Fruit fly (Drosophila melanogaster) whole organism, embryonic: Measurements from ENCODE around the gene GstD8.

Experiments
- Awh ChIP-seq: fragments of 200-800 bp; sonication (Bioruptor generic); IDR thresholded peaks from 2 replicates; pipeline ENCODE4, ENCODE4 v1.3.6; 2022; ENCODE audit warnings: missing biosample characterization, missing genetic modification characterization
- CG10147 ChIP-seq: fragments of 200-800 bp; sonication (Bioruptor generic); optimal IDR thresholded peaks from 2 replicates; lab custom pipeline; 2019; ENCODE audit warnings: missing biosample characterization, mild to moderate bottlenecking, missing genetic modification characterization, moderate library complexity
- CG10366 ChIP-seq: fragments of 200-800 bp; sonication (Bioruptor generic); IDR thresholded peaks from 2 replicates; pipeline ENCODE4 v1.3.6; 2022; ENCODE audit warnings: missing biosample characterization, missing genetic modification characterization
- CG12299 ChIP-seq: fragments of 200-800 bp; sonication (Bioruptor generic); optimal IDR thresholded peaks from 2 replicates; lab custom pipeline; 2018; ENCODE audit warnings: missing biosample characterization, mild to moderate bottlenecking, missing genetic modification characterization
- CG1233 ChIP-seq: fragments of 200-800 bp; sonication (Bioruptor generic); optimal IDR thresholded peaks from 4 replicates; lab custom pipeline; 2018; ENCODE audit warnings: missing biosample characterization, mild to moderate bottlenecking, missing genetic modification characterization
- CG12744 ChIP-seq: fragments of 200-800 bp; sonication (Bioruptor generic); optimal IDR thresholded peaks from 2 replicates; lab custom pipeline; 2016; ENCODE audit warnings: missing biosample characterization, missing genetic modification characterization
- CG14014 ChIP-seq: fragments of 200-800 bp; sonication (Bioruptor generic); IDR thresholded peaks from 2 replicates; pipeline ENCODE4 v1.3.6; 2022; ENCODE audit warnings: missing biosample characterization, missing genetic modification characterization
- CG15073 ChIP-seq: fragments of 200-800 bp; sonication (Bioruptor generic); optimal IDR thresholded peaks from 2 replicates; lab custom pipeline; 2016; ENCODE audit warnings: missing biosample characterization, missing genetic modification characterization
- CG16863 ChIP-seq: fragments of 200-800 bp; sonication (Bioruptor generic); optimal IDR thresholded peaks from 3 replicates; lab custom pipeline; 2016; ENCODE audit warnings: missing biosample characterization, missing genetic modification characterization
- CG17361 ChIP-seq: fragments of 200-800 bp; sonication (Bioruptor generic); IDR thresholded peaks from 3 replicates; pipeline ENCODE4 v1.3.6; 2022; ENCODE audit warnings: missing biosample characterization, missing genetic modification characterization
- CG17612 ChIP-seq: fragments of 200-800 bp; sonication (Bioruptor generic); IDR thresholded peaks from 2 replicates; pipeline ENCODE4 v1.3.6; 2022; ENCODE audit warnings: missing biosample characterization, missing genetic modification characterization
- CG18262 ChIP-seq: fragments of 200-800 bp; optimal IDR thresholded peaks from 3 replicates; lab custom pipeline; 2019; ENCODE audit warnings: missing biosample characterization, mild to moderate bottlenecking, missing genetic modification characterization, moderate library complexity
- CG2875 ChIP-seq: fragments of 200-800 bp; sonication (Bioruptor generic); optimal IDR thresholded peaks from 2 replicates; lab custom pipeline; 2017; ENCODE audit warnings: missing biosample characterization, mild to moderate bottlenecking, missing genetic modification characterization, missing genetic modification reagents
- CG31365 ChIP-seq: fragments of 200-800 bp; sonication (Bioruptor generic); optimal IDR thresholded peaks from 2 replicates; lab custom pipeline; 2018; ENCODE audit warnings: missing biosample characterization, mild to moderate bottlenecking, missing genetic modification characterization
- CG32532 ChIP-seq: fragments of 200-800 bp; sonication (Bioruptor generic); IDR thresholded peaks from 2 replicates; pipeline ENCODE4 v1.3.6; 2022; ENCODE audit warnings: missing biosample characterization, missing genetic modification characterization
- CG3407 ChIP-seq: fragments of 200-800 bp; sonication (Bioruptor generic); optimal IDR thresholded peaks from 2 replicates; lab custom pipeline; 2018; ENCODE audit warnings: missing biosample characterization, mild to moderate bottlenecking, missing genetic modification characterization
- CG3847 ChIP-seq: fragments of 200-800 bp; sonication (Bioruptor generic); IDR thresholded peaks from 2 replicates; pipeline ENCODE4 v1.3.6; 2022; ENCODE audit warnings: missing biosample characterization, missing genetic modification characterization
- CG4424 ChIP-seq: fragments of 200-800 bp; sonication (Bioruptor generic); optimal IDR thresholded peaks from 3 replicates; lab custom pipeline; 2016; ENCODE audit warnings: missing biosample characterization, missing genetic modification characterization
- CG6254 ChIP-seq: fragments of 200-800 bp; sonication (Bioruptor generic); optimal IDR thresholded peaks from 3 replicates; lab custom pipeline; 2017; ENCODE audit warnings: mild to moderate bottlenecking, missing biosample characterization, missing genetic modification reagents, missing genetic modification characterization
- CG8281 ChIP-seq: fragments of 200-800 bp; sonication (Bioruptor generic); optimal IDR thresholded peaks from 2 replicates; lab custom pipeline; 2018; ENCODE audit warnings: missing biosample characterization, mild to moderate bottlenecking, missing genetic modification characterization, moderate library complexity
- CHES-1-like ChIP-seq: fragments of 200-800 bp; sonication (Bioruptor generic); optimal IDR thresholded peaks from 2 replicates; lab custom pipeline; 2016; ENCODE audit warnings: missing biosample characterization, missing genetic modification characterization
- CrebB ChIP-seq: fragments of 200-800 bp; sonication (Bioruptor generic); optimal IDR thresholded peaks from 3 replicates; lab custom pipeline; 2018; ENCODE audit warnings: missing biosample characterization, mild to moderate bottlenecking, missing genetic modification characterization
- Doc3 ChIP-seq: fragments of 200-800 bp; sonication (Bioruptor generic); IDR thresholded peaks from 3 replicates; pipeline ENCODE4 v1.3.6; 2022; ENCODE audit warnings: missing biosample characterization, missing genetic modification characterization; ENCODE audit not compliant: partially characterized antibody
- Dref ChIP-seq: fragments of 200-800 bp; sonication (Bioruptor generic); IDR thresholded peaks from 2 replicates; pipeline ENCODE4 v1.3.6; 2022; ENCODE audit warnings: missing biosample characterization, missing genetic modification characterization
- Eip74EF ChIP-seq, 2 experiments: fragments of 200-800 bp in 1 of 2; fragments of >200 bp in 1 of 2; sonication (Bioruptor generic) in 1 of 2; optimal IDR thresholded peaks; 2 replicates each; lab custom pipeline; 2017 to 2019; ENCODE audit warnings: missing biosample characterization in 2 of 2, missing genetic modification characterization in 2 of 2, mild to moderate bottlenecking in 1 of 2, moderate library complexity in 1 of 2
- HmgD ChIP-seq: fragments of 200-800 bp; sonication (Bioruptor generic); optimal IDR thresholded peaks from 3 replicates; lab custom pipeline; 2016; ENCODE audit warnings: missing biosample characterization, missing genetic modification characterization
- Hr3 ChIP-seq: fragments of 200-800 bp; sonication (Bioruptor generic); optimal IDR thresholded peaks from 3 replicates; lab custom pipeline; 2016; ENCODE audit warnings: missing biosample characterization, missing genetic modification characterization
- Kr ChIP-seq: fragments of 200-800 bp; sonication (Bioruptor generic); optimal IDR thresholded peaks from 2 replicates; lab custom pipeline; 2017; ENCODE audit warnings: missing biosample characterization, mild to moderate bottlenecking, missing genetic modification characterization
- Oli ChIP-seq: fragments of 200-800 bp; sonication (Bioruptor generic); optimal IDR thresholded peaks from 2 replicates; lab custom pipeline; 2018; ENCODE audit warnings: missing biosample characterization, mild to moderate bottlenecking, missing genetic modification characterization, moderate library complexity
- Sin3A ChIP-seq: fragments of >200 bp; optimal IDR thresholded peaks from 2 replicates; lab custom pipeline; 2018
- Spps ChIP-seq: fragments of 200-800 bp; sonication (Bioruptor generic); optimal IDR thresholded peaks from 2 replicates; lab custom pipeline; 2018; ENCODE audit warnings: missing biosample characterization, mild to moderate bottlenecking, missing genetic modification characterization
- Stat92E ChIP-seq, 3 experiments: fragments of >200 bp in 2 of 3; fragments of 200-800 bp in 1 of 3; sonication (Bioruptor generic) in 1 of 3; optimal IDR thresholded peaks; 2 replicates each; lab custom pipeline; 2017 to 2019; ENCODE audit warnings: missing biosample characterization in 3 of 3, missing genetic modification characterization in 3 of 3, mild to moderate bottlenecking in 1 of 3, moderate library complexity in 1 of 3
- TFAM ChIP-seq: fragments of 200-800 bp; sonication (Bioruptor generic); optimal IDR thresholded peaks from 2 replicates; lab custom pipeline; 2017; ENCODE audit warnings: missing biosample characterization, missing genetic modification characterization, inconsistent platforms
- Tbp ChIP-seq: fragments of >200 bp; optimal IDR thresholded peaks from 2 replicates; lab custom pipeline; 2018; ENCODE audit warnings: missing biosample characterization, missing genetic modification characterization
- Trl ChIP-seq, 3 experiments: fragments of >200 bp in 2 of 3; fragments of 200-800 bp in 1 of 3; sonication (Bioruptor generic) in 1 of 3; optimal IDR thresholded peaks; 2 replicates in 1 of 3; 3 replicates in 2 of 3; lab custom pipeline; 2016 to 2017; ENCODE audit warnings: missing biosample characterization in 1 of 3, missing genetic modification characterization in 1 of 3
- ash1 ChIP-seq: fragments of 200-800 bp; sonication (Bioruptor generic); optimal IDR thresholded peaks from 2 replicates; lab custom pipeline; 2018; ENCODE audit warnings: missing biosample characterization, mild to moderate bottlenecking, missing genetic modification characterization
- bigmax ChIP-seq: fragments of 200-800 bp; sonication (Bioruptor generic); optimal IDR thresholded peaks from 2 replicates; lab custom pipeline; 2018; ENCODE audit warnings: missing biosample characterization, mild to moderate bottlenecking, missing genetic modification characterization
- cato ChIP-seq: fragments of 200-800 bp; sonication (Bioruptor generic); optimal IDR thresholded peaks from 2 replicates; lab custom pipeline; 2016; ENCODE audit warnings: missing biosample characterization, missing genetic modification characterization, borderline replicate concordance
- crc ChIP-seq: fragments of 200-800 bp; sonication (Bioruptor generic); optimal IDR thresholded peaks from 2 replicates; lab custom pipeline; 2016; ENCODE audit warnings: missing biosample characterization, missing genetic modification characterization
- danr ChIP-seq: fragments of 200-800 bp; sonication (Bioruptor generic); IDR thresholded peaks from 2 replicates; pipeline ENCODE4 v1.3.6; 2022; ENCODE audit warnings: missing biosample characterization, missing genetic modification characterization
- dimm ChIP-seq: fragments of 200-800 bp; sonication (Bioruptor generic); IDR thresholded peaks from 2 replicates; pipeline ENCODE4 v1.3.6; 2022; ENCODE audit warnings: missing biosample characterization, missing genetic modification characterization
- esg ChIP-seq: fragments of 200-800 bp; sonication (Bioruptor generic); conservative IDR thresholded peaks from 2 replicates; pipeline ENCODE4 v1.3.6; 2022; ENCODE audit warnings: missing biosample characterization, missing genetic modification characterization
- fu2 ChIP-seq: fragments of 200-800 bp; sonication (Bioruptor generic); optimal IDR thresholded peaks from 2 replicates; lab custom pipeline; 2016; ENCODE audit warnings: missing biosample characterization, missing genetic modification characterization
- ind ChIP-seq: fragments of 200-800 bp; sonication (Bioruptor generic); optimal IDR thresholded peaks from 3 replicates; lab custom pipeline; 2016; ENCODE audit warnings: missing biosample characterization, missing genetic modification characterization
- jumu ChIP-seq: fragments of 200-800 bp; sonication (Bioruptor generic); optimal IDR thresholded peaks from 3 replicates; lab custom pipeline; 2016; ENCODE audit warnings: missing biosample characterization, missing genetic modification characterization
- lov ChIP-seq, 2 experiments: fragments of 200-800 bp in 1 of 2; fragments of >200 bp in 1 of 2; sonication (Bioruptor generic) in 1 of 2; IDR thresholded peaks in 1 of 2; optimal IDR thresholded peaks in 1 of 2; 2 replicates in 1 of 2; 3 replicates in 1 of 2; pipeline versions ENCODE4 v1.3.6 to Lab custom; 2017 to 2022; ENCODE audit warnings: missing biosample characterization in 1 of 2, missing genetic modification characterization in 1 of 2
- run ChIP-seq: fragments of 200-800 bp; sonication (Bioruptor generic); optimal IDR thresholded peaks from 3 replicates; lab custom pipeline; 2018; ENCODE audit warnings: missing biosample characterization, mild to moderate bottlenecking, missing genetic modification characterization
- sima ChIP-seq: fragments of 200-800 bp; sonication (Bioruptor generic); optimal IDR thresholded peaks from 2 replicates; lab custom pipeline; 2016; ENCODE audit warnings: missing biosample characterization, missing genetic modification characterization
- slou ChIP-seq: fragments of 200-800 bp; sonication (Bioruptor generic); optimal IDR thresholded peaks from 3 replicates; lab custom pipeline; 2016; ENCODE audit warnings: missing biosample characterization, missing genetic modification characterization
- ttk ChIP-seq: fragments of 200-800 bp; sonication (Bioruptor generic); IDR thresholded peaks from 2 replicates; pipeline ENCODE4 v2.1.2; 2022; ENCODE audit warnings: missing biosample characterization, missing genetic modification characterization
- usp ChIP-seq: fragments of >200 bp; optimal IDR thresholded peaks from 2 replicates; lab custom pipeline; 2017; ENCODE audit warnings: missing biosample characterization, missing genetic modification characterization

GstD8 gene

DNA sequence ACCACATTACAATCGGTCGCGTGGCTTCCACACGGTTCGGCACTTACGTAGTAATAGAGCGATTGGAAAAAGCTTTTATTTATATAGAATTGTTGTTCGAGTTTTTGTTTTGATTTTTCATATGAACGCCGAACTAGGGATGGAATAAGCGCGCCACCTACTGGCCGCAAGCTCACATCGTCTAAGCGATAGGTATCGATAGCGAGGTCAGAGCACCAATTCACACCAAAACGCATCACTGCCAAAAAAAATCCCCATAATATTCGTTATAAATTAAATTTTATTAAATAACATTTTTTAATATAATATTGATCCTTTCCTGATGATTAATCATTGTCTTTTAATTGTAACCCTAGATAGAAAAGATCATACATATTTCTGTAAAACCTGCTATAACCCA lies 29.3 kb upstream of the GstD8 start, which contains the start of gene CG10038 (continued):
- TF ChIP-seq Spps (tag; lab: Kevin White, UChicago) (no peak), run (tag; lab: Kevin White, UChicago) (no peak), esg (GFP tag; lab: Robert Waterston, UW) (no peak), sima (GFP tag; lab: Kevin White, UChicago) (no peak), CG14014 (GFP tag; lab: Robert Waterston, UW) (no peak), CG18262 (tag; lab: Kevin White, UChicago) (peak; percentile 27), dimm (no peak), CG3407 (no peak), Awh (GFP tag; lab: Robert Waterston, UW) (no peak), slou (GFP tag; lab: Kevin White, UChicago) (no peak), CG1233 (no peak), TFAM (GFP tag; lab: Kevin White, UChicago) (no peak), Tbp (GFP tag; lab: Kevin White, UChicago) (no peak), ash1 (no peak), ind (GFP tag; lab: Kevin White, UChicago) (peak; percentile 30), CG3847 (GFP tag; lab: Robert Waterston, UW) (peak; percentile 55), CG32532 (GFP tag; lab: Robert Waterston, UW) (peak; percentile 66), cato (GFP tag; lab: Kevin White, UChicago) (no peak), CG17612 (GFP tag; lab: Robert Waterston, UW) (no peak), Hr3 (GFP tag; lab: Kevin White, UChicago) (peak; percentile 36), crc (GFP tag; lab: Kevin White, UChicago) (no peak), lov (optimal IDR thresholded peaks at IDR 0.05; lab: Kevin White, UChicago) (no peak), lov (GFP tag; IDR thresholded peaks at IDR 0.05; lab: Robert Waterston, UW) (no peak), CG31365 (tag; lab: Kevin White, UChicago) (no peak), Kr (GFP tag; lab: Kevin White, UChicago) (no peak), CG16863 (GFP tag; lab: Kevin White, UChicago) (no peak), Eip74EF (GFP tag; optimal IDR thresholded peaks at IDR 0.05; lab: Kevin White, UChicago) (no peak), Stat92E (GFP tag; optimal IDR thresholded peaks at IDR 0.05; lab: Kevin White, UChicago) (no peak), Oli (tag; lab: Kevin White, UChicago) (no peak), Sin3A (peak; percentile 30), CG2875 (GFP tag; lab: Kevin White, UChicago) (peak; percentile 20), CG8281 (tag; lab: Kevin White, UChicago) (no peak), danr (no peak), CG6254 (no peak), Trl (optimal IDR thresholded peaks at IDR 0.05; lab: Kevin White, UChicago) (no peak), Trl (GFP tag; optimal IDR thresholded peaks at IDR 0.05; lab: Kevin White, UChicago) (peak; percentile 0), CG4424 (peak; percentile 36), CrebB (tag; lab: Kevin White, UChicago) (no peak), bigmax (GFP tag; lab: Kevin White, UChicago) (no peak), CG17361 (peak; percentile 37; the same call in 2 of the 3 replicates), Doc3 (GFP tag; lab: Robert Waterston, UW) (peak; percentile 91), CG12744 (no peak), HmgD (no peak), CG12299 (tag; lab: Kevin White, UChicago) (no peak), CG10147 (GFP tag; lab: Kevin White, UChicago) (no peak), ttk (GFP tag; lab: Robert Waterston, UW) (no peak), jumu (GFP tag; lab: Kevin White, UChicago) (no peak), CHES-1-like (no peak), fu2 (no peak), Dref (GFP tag; lab: Robert Waterston, UW) (peak; percentile 88), usp (GFP tag; lab: Kevin White, UChicago) (no peak), CG15073 (GFP tag; lab: Kevin White, UChicago) (no peak), CG10366 (GFP tag; lab: Robert Waterston, UW) (no peak)
